Fruit fly (Drosophila melanogaster) whole organism, embryonic: ENCODE measurements around the gene CG31729.

Source experiments
- Asciz ChIP-seq: fragments of 200-800 bp; sonication (Bioruptor generic); optimal IDR thresholded peaks from 2 replicates; lab custom pipeline; 2017; ENCODE audit warnings: missing biosample characterization, mild to moderate bottlenecking, missing genetic modification characterization, missing genetic modification reagents
- Atf-2 ChIP-seq: fragments of 200-800 bp; sonication (Bioruptor generic); optimal IDR thresholded peaks from 2 replicates; lab custom pipeline; 2016; ENCODE audit warnings: missing biosample characterization, missing genetic modification characterization
- CG10147 ChIP-seq: fragments of 200-800 bp; sonication (Bioruptor generic); optimal IDR thresholded peaks from 2 replicates; lab custom pipeline; 2019; ENCODE audit warnings: missing biosample characterization, mild to moderate bottlenecking, missing genetic modification characterization, moderate library complexity
- CG10267 ChIP-seq: fragments of 200-800 bp; sonication (Bioruptor generic); optimal IDR thresholded peaks from 2 replicates; lab custom pipeline; 2018; ENCODE audit warnings: missing biosample characterization, mild to moderate bottlenecking, missing genetic modification characterization, moderate library complexity
- CG10654 ChIP-seq: fragments of 200-800 bp; sonication (Bioruptor generic); optimal IDR thresholded peaks from 2 replicates; lab custom pipeline; 2016; ENCODE audit warnings: missing biosample characterization, missing genetic modification characterization
- CG10979 ChIP-seq: fragments of 200-800 bp; sonication (Bioruptor generic); optimal IDR thresholded peaks from 2 replicates; lab custom pipeline; 2018; ENCODE audit warnings: missing biosample characterization, mild to moderate bottlenecking, missing genetic modification characterization, moderate library complexity
- CG11456 ChIP-seq: fragments of 200-800 bp; sonication (Bioruptor generic); IDR thresholded peaks from 3 replicates; pipeline ENCODE4 v1.3.6; 2022; ENCODE audit warnings: missing biosample characterization, missing genetic modification characterization
- CG12071 ChIP-seq: fragments of 200-800 bp; sonication (Bioruptor generic); optimal IDR thresholded peaks from 3 replicates; lab custom pipeline; 2018; ENCODE audit warnings: missing biosample characterization, mild to moderate bottlenecking, missing genetic modification characterization
- CG12104 ChIP-seq: fragments of 200-800 bp; sonication (Bioruptor generic); optimal IDR thresholded peaks from 3 replicates; lab custom pipeline; 2016; ENCODE audit warnings: missing biosample characterization, missing genetic modification characterization
- CG12236 ChIP-seq: fragments of 200-800 bp; sonication (Bioruptor generic); optimal IDR thresholded peaks from 2 replicates; lab custom pipeline; 2016; ENCODE audit warnings: missing biosample characterization, missing genetic modification characterization
- CG14014 ChIP-seq: fragments of 200-800 bp; sonication (Bioruptor generic); IDR thresholded peaks from 2 replicates; pipeline ENCODE4 v1.3.6; 2022; ENCODE audit warnings: missing biosample characterization, missing genetic modification characterization
- CG14965 ChIP-seq: fragments of 200-800 bp; sonication (Bioruptor generic); optimal IDR thresholded peaks from 2 replicates; lab custom pipeline; 2016; ENCODE audit warnings: missing biosample characterization, missing genetic modification characterization, borderline replicate concordance
- CG17359 ChIP-seq: fragments of 200-800 bp; sonication (Bioruptor generic); optimal IDR thresholded peaks from 3 replicates; lab custom pipeline; 2018; ENCODE audit warnings: missing biosample characterization, mild to moderate bottlenecking, missing genetic modification characterization, moderate library complexity
- CG2120 ChIP-seq: fragments of 200-800 bp; sonication (Bioruptor generic); optimal IDR thresholded peaks from 3 replicates; lab custom pipeline; 2016; ENCODE audit warnings: missing biosample characterization, missing genetic modification characterization
- CG2202 ChIP-seq: fragments of 200-800 bp; sonication (Bioruptor generic); optimal IDR thresholded peaks from 2 replicates; lab custom pipeline; 2018; ENCODE audit warnings: missing biosample characterization, mild to moderate bottlenecking, missing genetic modification characterization
- CG32532 ChIP-seq: fragments of 200-800 bp; sonication (Bioruptor generic); IDR thresholded peaks from 2 replicates; pipeline ENCODE4 v1.3.6; 2022; ENCODE audit warnings: missing biosample characterization, missing genetic modification characterization
- CG3407 ChIP-seq: fragments of 200-800 bp; sonication (Bioruptor generic); optimal IDR thresholded peaks from 2 replicates; lab custom pipeline; 2018; ENCODE audit warnings: missing biosample characterization, mild to moderate bottlenecking, missing genetic modification characterization
- CG34376 ChIP-seq: fragments of 200-800 bp; sonication (Bioruptor generic); optimal IDR thresholded peaks from 2 replicates; lab custom pipeline; 2018; ENCODE audit warnings: missing biosample characterization, mild to moderate bottlenecking, missing genetic modification characterization
- CG5245 ChIP-seq: fragments of 200-800 bp; sonication (Bioruptor generic); optimal IDR thresholded peaks from 3 replicates; lab custom pipeline; 2016; ENCODE audit warnings: missing biosample characterization, missing genetic modification characterization
- CG5953 ChIP-seq: fragments of 200-800 bp; sonication (Bioruptor generic); IDR thresholded peaks from 2 replicates; pipeline ENCODE4 v1.3.6; 2022; ENCODE audit warnings: missing biosample characterization, missing genetic modification characterization
- CG6765 ChIP-seq: fragments of 200-800 bp; sonication (Bioruptor generic); optimal IDR thresholded peaks from 3 replicates; lab custom pipeline; 2017; ENCODE audit warnings: missing biosample characterization, mild to moderate bottlenecking, missing genetic modification characterization
- CG7271 ChIP-seq: fragments of 200-800 bp; sonication (Bioruptor generic); optimal IDR thresholded peaks from 2 replicates; lab custom pipeline; 2018; ENCODE audit warnings: missing biosample characterization, mild to moderate bottlenecking, missing genetic modification characterization, moderate library complexity
- CG8359 ChIP-seq: fragments of 200-800 bp; sonication (Bioruptor generic); optimal IDR thresholded peaks from 2 replicates; lab custom pipeline; 2017; ENCODE audit warnings: missing biosample characterization, mild to moderate bottlenecking, missing genetic modification characterization, borderline replicate concordance
- Deaf1 ChIP-seq: fragments of 200-800 bp; optimal IDR thresholded peaks from 3 replicates; lab custom pipeline; 2019; ENCODE audit warnings: missing biosample characterization, mild to moderate bottlenecking, missing genetic modification characterization, moderate library complexity
- Fer1 ChIP-seq: fragments of 200-800 bp; sonication (Bioruptor generic); optimal IDR thresholded peaks from 2 replicates; lab custom pipeline; 2017; ENCODE audit warnings: missing biosample characterization, mild to moderate bottlenecking, missing genetic modification characterization
- GATAe ChIP-seq: fragments of 200-800 bp; sonication (Bioruptor generic); conservative IDR thresholded peaks from 2 replicates; pipeline ENCODE4 v1.3.6; 2022; ENCODE audit warnings: missing biosample characterization, missing genetic modification characterization
- Hey ChIP-seq: fragments of 200-800 bp; sonication (Bioruptor generic); optimal IDR thresholded peaks from 3 replicates; lab custom pipeline; 2018; ENCODE audit warnings: missing biosample characterization, mild to moderate bottlenecking, missing genetic modification characterization
- Hr39 ChIP-seq: fragments of >200 bp; optimal IDR thresholded peaks from 2 replicates; lab custom pipeline; 2017
- Mad ChIP-seq: fragments of 200-800 bp; sonication (Bioruptor generic); optimal IDR thresholded peaks from 2 replicates; lab custom pipeline; 2016; ENCODE audit warnings: missing biosample characterization, missing genetic modification characterization
- Mrtf ChIP-seq: fragments of 200-800 bp; sonication (Bioruptor generic); IDR thresholded peaks from 3 replicates; pipeline ENCODE4 v1.3.6; 2022; ENCODE audit warnings: missing biosample characterization, missing genetic modification characterization
- NC2β ChIP-seq: fragments of 200-800 bp; sonication (Bioruptor generic); optimal IDR thresholded peaks from 2 replicates; lab custom pipeline; 2016; ENCODE audit warnings: missing biosample characterization, missing genetic modification characterization
- NK7.1 ChIP-seq: fragments of 200-800 bp; sonication (Bioruptor generic); optimal IDR thresholded peaks from 3 replicates; lab custom pipeline; 2016; ENCODE audit warnings: missing biosample characterization, missing genetic modification characterization
- Optix ChIP-seq: fragments of 200-800 bp; sonication (Bioruptor generic); IDR thresholded peaks from 3 replicates; pipeline ENCODE4 v1.3.6; 2022; ENCODE audit warnings: missing biosample characterization, missing genetic modification characterization
- Scr ChIP-seq: fragments of 200-800 bp; sonication (Bioruptor generic); IDR thresholded peaks from 2 replicates; pipeline ENCODE4 v1.3.6; 2022; ENCODE audit warnings: missing biosample characterization, missing genetic modification characterization; ENCODE audit not compliant: partially characterized antibody
- Tbp ChIP-seq: fragments of >200 bp; optimal IDR thresholded peaks from 2 replicates; lab custom pipeline; 2018; ENCODE audit warnings: missing biosample characterization, missing genetic modification characterization
- abd-A ChIP-seq: fragments of 200-800 bp; sonication (Bioruptor generic); optimal IDR thresholded peaks from 3 replicates; lab custom pipeline; 2019; ENCODE audit warnings: missing biosample characterization, mild to moderate bottlenecking, missing genetic modification characterization, moderate library complexity
- cas ChIP-seq: fragments of 200-800 bp; sonication (Bioruptor generic); IDR thresholded peaks from 2 replicates; pipeline ENCODE4 v1.3.6; 2022; ENCODE audit warnings: missing biosample characterization, missing genetic modification characterization
- chif ChIP-seq, 2 experiments: fragments of 200-800 bp; sonication (Bioruptor generic); optimal IDR thresholded peaks; 3 replicates each; lab custom pipeline; 2016; ENCODE audit warnings: missing biosample characterization in 2 of 2, missing genetic modification characterization in 2 of 2
- chm ChIP-seq: fragments of 200-800 bp; sonication (Bioruptor generic); IDR thresholded peaks from 2 replicates; pipeline ENCODE4 v1.3.6; 2022; ENCODE audit warnings: missing biosample characterization, missing genetic modification characterization
- ci ChIP-seq: fragments of 200-800 bp; sonication (Bioruptor generic); IDR thresholded peaks from 3 replicates; pipeline ENCODE4 v1.3.6; 2022; ENCODE audit warnings: missing biosample characterization, missing genetic modification characterization
- danr ChIP-seq: fragments of 200-800 bp; sonication (Bioruptor generic); IDR thresholded peaks from 2 replicates; pipeline ENCODE4 v1.3.6; 2022; ENCODE audit warnings: missing biosample characterization, missing genetic modification characterization
- eve ChIP-seq, 2 experiments: fragments of >200 bp; optimal IDR thresholded peaks; 2 replicates each; lab custom pipeline; 2017; ENCODE audit warnings: missing biosample characterization in 2 of 2, missing genetic modification characterization in 2 of 2
- h ChIP-seq: fragments of >200 bp; optimal IDR thresholded peaks from 2 replicates; lab custom pipeline; 2017
- hkb ChIP-seq, 2 experiments: fragments of 200-800 bp in 1 of 2; fragments of >200 bp in 1 of 2; sonication (Bioruptor generic) in 1 of 2; IDR thresholded peaks in 1 of 2; optimal IDR thresholded peaks in 1 of 2; 2 replicates each; pipeline versions ENCODE4 v1.3.6 to Lab custom; 2017 to 2022; ENCODE audit warnings: missing biosample characterization in 1 of 2, missing genetic modification characterization in 1 of 2
- lmd ChIP-seq: fragments of 200-800 bp; sonication (Bioruptor generic); IDR thresholded peaks from 2 replicates; pipeline ENCODE4 v1.3.6; 2022; ENCODE audit warnings: missing biosample characterization, missing genetic modification characterization
- maf-S ChIP-seq: fragments of 200-800 bp; sonication (Bioruptor generic); optimal IDR thresholded peaks from 2 replicates; lab custom pipeline; 2016; ENCODE audit warnings: missing biosample characterization, missing genetic modification characterization
- pros ChIP-seq: fragments of 200-800 bp; sonication (Bioruptor generic); optimal IDR thresholded peaks from 3 replicates; lab custom pipeline; 2019; ENCODE audit warnings: missing biosample characterization, mild to moderate bottlenecking, missing genetic modification characterization, moderate library complexity
- sima ChIP-seq: fragments of 200-800 bp; sonication (Bioruptor generic); optimal IDR thresholded peaks from 2 replicates; lab custom pipeline; 2016; ENCODE audit warnings: missing biosample characterization, missing genetic modification characterization
- sr ChIP-seq: fragments of 200-800 bp; sonication (Bioruptor generic); IDR thresholded peaks from 3 replicates; pipeline ENCODE4 v1.3.6; 2022; ENCODE audit warnings: missing biosample characterization, missing genetic modification characterization
- usp ChIP-seq: fragments of >200 bp; optimal IDR thresholded peaks from 2 replicates; lab custom pipeline; 2017; ENCODE audit warnings: missing biosample characterization, missing genetic modification characterization

Gene CG31729

DNA sequence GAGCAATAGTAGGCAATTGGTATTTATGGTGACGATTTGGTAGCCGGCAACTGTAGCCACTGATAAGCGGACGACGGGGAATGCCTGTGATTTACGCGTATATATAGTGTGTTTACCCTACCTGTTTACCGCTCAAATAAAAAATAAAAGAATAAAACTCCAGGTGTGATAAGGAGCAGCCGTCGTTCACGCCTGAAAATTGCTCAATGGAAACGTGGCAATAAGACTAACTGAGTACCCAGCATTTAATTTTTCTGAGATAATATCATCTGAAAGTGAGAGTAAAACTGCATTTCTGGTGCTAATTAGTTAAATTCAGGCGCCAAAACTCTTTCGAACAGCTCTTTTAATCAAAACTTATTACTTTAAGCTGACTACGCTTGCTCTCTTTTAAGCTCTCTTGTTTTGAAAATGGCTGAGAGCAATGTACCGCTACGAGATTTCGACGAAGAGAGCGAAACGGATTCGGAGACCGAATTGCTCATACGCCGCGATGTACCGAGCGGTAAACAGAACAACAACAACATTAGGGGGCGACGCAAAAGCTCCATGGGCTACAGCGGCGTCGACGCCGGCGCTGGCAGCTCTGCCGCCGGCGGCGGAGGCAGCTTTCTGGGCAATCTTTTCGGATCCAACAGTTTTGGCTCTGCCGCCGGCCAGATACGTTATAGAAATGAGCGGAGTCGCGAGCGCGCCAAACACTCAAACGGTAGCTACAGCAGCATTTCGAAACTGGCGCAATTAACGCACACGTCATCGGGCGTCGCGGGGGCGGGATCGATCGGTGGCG, 674 bp downstream of the CG31729 start (continued):
- TF ChIP-seq danr (GFP tag; lab: Robert Waterston, UW) (peak; percentile 27; the same call in 1 of the 2 replicates), maf-S (GFP tag; lab: Kevin White, UChicago) (peak; percentile 62), sr (GFP tag; lab: Robert Waterston, UW) (peak; percentile 77), usp (GFP tag; lab: Kevin White, UChicago) (no peak), ci (GFP tag; lab: Robert Waterston, UW) (peak; percentile 88), cas (GFP tag; lab: Robert Waterston, UW) (no peak), pros (GFP tag; lab: Kevin White, UChicago) (no peak), CG3407 (GFP tag; lab: Kevin White, UChicago) (peak; percentile 89), CG32532 (GFP tag; lab: Robert Waterston, UW) (peak; percentile 46), CG2120 (no peak), CG2202 (tag; lab: Kevin White, UChicago) (peak; percentile 70), GATAe (GFP tag; lab: Robert Waterston, UW) (peak; percentile 65), CG8359 (GFP tag; lab: Kevin White, UChicago) (peak; percentile 37), Mrtf (no peak), Mad (GFP tag; lab: Kevin White, UChicago) (peak; percentile 42), CG6765 (GFP tag; lab: Kevin White, UChicago) (peak; percentile 95), h (lab: Kevin White, UChicago) (no peak), sima (GFP tag; lab: Kevin White, UChicago) (no peak), abd-A (tag; lab: Kevin White, UChicago) (peak; percentile 36), CG12104 (peak; percentile 71), CG10654 (peak; percentile 16), CG5245 (GFP tag; lab: Kevin White, UChicago) (no peak), Scr (GFP tag; lab: Robert Waterston, UW) (peak; percentile 50), CG7271 (tag; lab: Kevin White, UChicago) (no peak), CG11456 (GFP tag; lab: Robert Waterston, UW) (no peak), Hr39 (lab: Kevin White, UChicago) (no peak), CG14965 (peak; percentile 51), NK7.1 (GFP tag; lab: Kevin White, UChicago) (peak; percentile 31), Fer1 (GFP tag; lab: Kevin White, UChicago) (peak; percentile 87), NC2β (GFP tag; lab: Kevin White, UChicago) (peak; percentile 58), CG10267 (no peak), chm (GFP tag; lab: Robert Waterston, UW) (no peak; the same call in 1 of the 2 replicates), hkb (optimal IDR thresholded peaks at IDR 0.05; lab: Kevin White, UChicago) (no peak), hkb (GFP tag; IDR thresholded peaks at IDR 0.05; lab: Robert Waterston, UW) (peak; percentile 68), Deaf1 (tag; lab: Kevin White, UChicago) (peak; percentile 89), CG12071 (GFP tag; lab: Kevin White, UChicago) (peak; percentile 96), Hey (tag; lab: Kevin White, UChicago) (peak; percentile 87), CG12236 (GFP tag; lab: Kevin White, UChicago) (peak; percentile 73), lmd (peak; percentile 12; the same call in 1 of the 2 replicates), Optix (peak; percentile 46; the same call in 1 of the 3 replicates), CG10979 (peak; percentile 28), Atf-2 (GFP tag; lab: Kevin White, UChicago) (peak; percentile 12), eve (GFP tag; optimal IDR thresholded peaks at IDR 0.05; lab: Kevin White, UChicago) (no peak), CG34376 (GFP tag; lab: Kevin White, UChicago) (peak; percentile 87), chif (GFP tag; optimal IDR thresholded peaks at IDR 0.05; lab: Kevin White, UChicago) (no peak), Tbp (GFP tag; lab: Kevin White, UChicago) (no peak), CG17359 (tag; lab: Kevin White, UChicago) (peak; percentile 88), Asciz (GFP tag; lab: Kevin White, UChicago) (peak; percentile 94), CG14014 (GFP tag; lab: Robert Waterston, UW) (peak; percentile 75; the same call in 1 of the 2 replicates), CG5953 (GFP tag; lab: Robert Waterston, UW) (peak; percentile 75), CG10147 (GFP tag; lab: Kevin White, UChicago) (peak; percentile 72)
